Worm (Caenorhabditis elegans): ENCODE results near the gene pgp-6.

- TF ChIP-seq lin-39 (tag; optimal IDR thresholded peaks at IDR 0.05) (no peak), D1046.2 (GFP tag; IDR thresholded peaks at IDR 0.05) (no peak), lin-15B (tag; optimal IDR thresholded peaks at IDR 0.05) (no peak), fos-1 (tag; optimal IDR thresholded peaks at IDR 0.05) (no peak), Y5F2A.4 (GFP tag; optimal IDR thresholded peaks at IDR 0.05) (no peak)
Measured at ce11 chrX:10916194-10916593, 39.0 kb upstream of the pgp-6 start.
